Worm (Caenorhabditis elegans) whole organism, late embryonic: ENCODE measurements around the gene C18C4.7.

Source experiments
- C08G9.2 ChIP-seq: sonication (generic microtip); optimal IDR thresholded peaks from 2 replicates; lab custom pipeline; 2016; ENCODE audit warnings: mild to moderate bottlenecking, missing genetic modification characterization, moderate library complexity, missing compliant biosample characterization
- C38D4.7 ChIP-seq: fragments of 200-800 bp; sonication (Bioruptor generic); optimal IDR thresholded peaks from 2 replicates; lab custom pipeline; 2018; ENCODE audit warnings: mild to moderate bottlenecking, missing genetic modification characterization, moderate library complexity, missing compliant biosample characterization
- K02D7.2 ChIP-seq: sonication (generic microtip); optimal IDR thresholded peaks from 2 replicates; lab custom pipeline; 2017; ENCODE audit warnings: mild to moderate bottlenecking, missing genetic modification characterization, missing compliant biosample characterization
- T23F11.4 ChIP-seq: fragments of 200-800 bp; sonication (Bioruptor generic); optimal IDR thresholded peaks from 2 replicates; lab custom pipeline; 2018; ENCODE audit warnings: mild to moderate bottlenecking, missing genetic modification characterization, missing compliant biosample characterization
- ceh-14 ChIP-seq: sonication (generic microtip); optimal IDR thresholded peaks from 2 replicates; lab custom pipeline; 2016; ENCODE audit warnings: missing genotype, missing genetic modification characterization, missing compliant biosample characterization
- ceh-18 ChIP-seq: sonication (generic microtip); optimal IDR thresholded peaks from 2 replicates; lab custom pipeline; 2016; ENCODE audit warnings: missing genetic modification characterization, missing compliant biosample characterization
- ceh-19 ChIP-seq: fragments of 200-800 bp; sonication (Bioruptor generic); optimal IDR thresholded peaks from 2 replicates; lab custom pipeline; 2018; ENCODE audit warnings: mild to moderate bottlenecking, missing genetic modification characterization, missing compliant biosample characterization
- ceh-2 ChIP-seq: sonication (generic microtip); optimal IDR thresholded peaks from 2 replicates; lab custom pipeline; 2016; ENCODE audit warnings: missing genotype, missing genetic modification characterization, missing compliant biosample characterization
- ceh-22 ChIP-seq: sonication (generic microtip); optimal IDR thresholded peaks from 2 replicates; lab custom pipeline; 2017; ENCODE audit warnings: missing biosample characterization, missing genetic modification characterization
- ceh-24 ChIP-seq: sonication (generic microtip); optimal IDR thresholded peaks from 2 replicates; lab custom pipeline; 2016; ENCODE audit warnings: mild to moderate bottlenecking, missing genetic modification characterization, missing compliant biosample characterization
- ceh-30 ChIP-seq: fragments of 150-350 bp; optimal IDR thresholded peaks from 2 replicates; lab custom pipeline; 2014; ENCODE audit warnings: missing biosample characterization, missing genetic modification characterization
- ceh-31 ChIP-seq: sonication (generic microtip); optimal IDR thresholded peaks from 2 replicates; lab custom pipeline; 2016; ENCODE audit warnings: missing genetic modification characterization, missing compliant biosample characterization
- che-1 ChIP-seq: sonication (generic microtip); optimal IDR thresholded peaks from 2 replicates; lab custom pipeline; 2016; ENCODE audit warnings: mild to moderate bottlenecking, missing genetic modification characterization, missing compliant biosample characterization
- elt-2 ChIP-seq: sonication (generic microtip); optimal IDR thresholded peaks from 2 replicates; lab custom pipeline; 2016; ENCODE audit warnings: missing genetic modification reagents, missing genetic modification characterization, missing compliant biosample characterization
- fkh-10 ChIP-seq: fragments of 150-350 bp; optimal IDR thresholded peaks from 2 replicates; lab custom pipeline; 2014; ENCODE audit warnings: missing biosample characterization, missing genetic modification reagents, missing genetic modification characterization
- fkh-6 ChIP-seq: sonication (generic microtip); optimal IDR thresholded peaks from 2 replicates; lab custom pipeline; 2016; ENCODE audit warnings: missing genetic modification characterization, missing compliant biosample characterization
- gmeb-2 ChIP-seq: sonication (generic microtip); optimal IDR thresholded peaks from 2 replicates; lab custom pipeline; 2016; ENCODE audit warnings: missing genetic modification characterization, inconsistent platforms, missing compliant biosample characterization
- hlh-6 ChIP-seq: sonication (generic microtip); optimal IDR thresholded peaks from 2 replicates; lab custom pipeline; 2016; ENCODE audit warnings: missing genotype, missing genetic modification characterization, missing compliant biosample characterization
- hlh-8 ChIP-seq: sonication (generic microtip); optimal IDR thresholded peaks from 2 replicates; lab custom pipeline; 2016; ENCODE audit warnings: missing genotype, missing genetic modification characterization, missing compliant biosample characterization
- lin-11 ChIP-seq: fragments of 200-800 bp; sonication (Bioruptor generic); optimal IDR thresholded peaks from 2 replicates; lab custom pipeline; 2018; ENCODE audit warnings: mild to moderate bottlenecking, missing genetic modification characterization, missing compliant biosample characterization
- mec-3 ChIP-seq: sonication (generic microtip); optimal IDR thresholded peaks from 2 replicates; lab custom pipeline; 2016; ENCODE audit warnings: borderline replicate concordance, missing genetic modification characterization, missing compliant biosample characterization
- nfya-1 ChIP-seq: sonication (generic microtip); optimal IDR thresholded peaks from 2 replicates; lab custom pipeline; 2017; ENCODE audit warnings: missing genetic modification characterization, mild to moderate bottlenecking, missing compliant biosample characterization, antibody characterized with exemption, moderate library complexity
- nhr-11 ChIP-seq: fragments of 150-350 bp; optimal IDR thresholded peaks from 2 replicates; lab custom pipeline; 2014; ENCODE audit warnings: missing biosample characterization, missing genetic modification characterization
- nhr-232 ChIP-seq: sonication (generic microtip); optimal IDR thresholded peaks from 2 replicates; lab custom pipeline; 2016; ENCODE audit warnings: missing genetic modification characterization, missing compliant biosample characterization
- npax-4 ChIP-seq: sonication (generic microtip); optimal IDR thresholded peaks from 2 replicates; lab custom pipeline; 2016; ENCODE audit warnings: missing genetic modification characterization, missing compliant biosample characterization
- pha-2 ChIP-seq: sonication (generic microtip); optimal IDR thresholded peaks from 2 replicates; lab custom pipeline; 2017; ENCODE audit warnings: mild to moderate bottlenecking, missing genetic modification characterization, missing compliant biosample characterization
- pqm-1 ChIP-seq: sonication (generic microtip); optimal IDR thresholded peaks from 2 replicates; lab custom pipeline; 2016; ENCODE audit warnings: missing genetic modification characterization, missing compliant biosample characterization
- ref-2 ChIP-seq: sonication (generic microtip); optimal IDR thresholded peaks from 2 replicates; lab custom pipeline; 2016; ENCODE audit warnings: missing genetic modification characterization, missing compliant biosample characterization
- rnt-1 ChIP-seq: sonication (generic microtip); optimal IDR thresholded peaks from 2 replicates; lab custom pipeline; 2016; ENCODE audit warnings: missing genetic modification characterization, missing compliant biosample characterization
- sox-4 ChIP-seq: sonication (generic microtip); optimal IDR thresholded peaks from 2 replicates; lab custom pipeline; 2017; ENCODE audit warnings: mild to moderate bottlenecking, missing genetic modification characterization, inconsistent platforms, missing compliant biosample characterization
- syd-9 ChIP-seq: sonication (generic microtip); optimal IDR thresholded peaks from 2 replicates; lab custom pipeline; 2016; ENCODE audit warnings: mild to moderate bottlenecking, missing genetic modification characterization, moderate library complexity, missing compliant biosample characterization
- tbx-7 ChIP-seq: sonication (generic microtip); optimal IDR thresholded peaks from 2 replicates; lab custom pipeline; 2016; ENCODE audit warnings: missing genotype, missing genetic modification characterization, missing compliant biosample characterization
- ttx-3 ChIP-seq: sonication (generic microtip); optimal IDR thresholded peaks from 2 replicates; lab custom pipeline; 2016; ENCODE audit warnings: missing genetic modification reagents, missing genetic modification characterization, missing compliant biosample characterization
- unc-42 ChIP-seq: sonication (generic microtip); optimal IDR thresholded peaks from 2 replicates; lab custom pipeline; 2016; ENCODE audit warnings: missing genotype, missing genetic modification characterization, missing compliant biosample characterization

C18C4.7 gene

ce11 chrV:5571691-5572090, 4.7 kb upstream of the C18C4.7 start:
- no peak for TF ChIP-seq ceh-22 (tag; lab: Kevin White, UChicago)
- peak; percentile 37 for TF ChIP-seq unc-42

DNA sequence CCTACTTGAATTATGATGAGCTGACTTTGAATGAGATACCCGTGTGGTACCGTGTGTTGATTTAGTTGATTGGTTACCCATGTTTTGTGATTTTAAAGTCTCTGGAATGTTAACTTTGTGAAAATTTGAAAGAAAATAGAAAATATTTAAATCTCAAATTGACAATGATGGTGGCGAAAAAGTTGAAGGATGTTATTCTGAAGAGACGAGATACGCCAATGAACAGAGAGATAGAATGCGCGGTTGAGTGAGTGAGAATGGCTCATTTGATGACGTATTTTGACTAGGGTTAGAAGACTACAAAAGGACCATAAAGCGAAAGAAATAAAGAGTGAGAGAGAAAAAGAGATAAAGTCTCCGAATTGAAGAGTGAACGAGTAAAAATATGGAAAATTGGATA, 3.4 kb upstream of the C18C4.7 start, which contains the start of gene glb-6:
Gene glb-6 (minus strand): TSS at position 101 of the 400 bp plus-strand sequence.
- TF ChIP-seq fkh-10 (GFP tag; lab: Kevin White, UChicago) (no peak), ceh-22 (tag; lab: Kevin White, UChicago) (no peak), T23F11.4 (GFP tag; lab: Kevin White, UChicago) (no peak), K02D7.2 (tag; lab: Kevin White, UChicago) (no peak), ref-2 (tag; lab: Kevin White, UChicago) (no peak)

ce11 chrV:5559882-5560281, 7.1 kb downstream of the C18C4.7 start:
- TF ChIP-seq fkh-6: no peak
- TF ChIP-seq elt-2 (tag; lab: Kevin White, UChicago): peak; percentile 91
- TF ChIP-seq, all 69 proteins: peak for 1

DNA sequence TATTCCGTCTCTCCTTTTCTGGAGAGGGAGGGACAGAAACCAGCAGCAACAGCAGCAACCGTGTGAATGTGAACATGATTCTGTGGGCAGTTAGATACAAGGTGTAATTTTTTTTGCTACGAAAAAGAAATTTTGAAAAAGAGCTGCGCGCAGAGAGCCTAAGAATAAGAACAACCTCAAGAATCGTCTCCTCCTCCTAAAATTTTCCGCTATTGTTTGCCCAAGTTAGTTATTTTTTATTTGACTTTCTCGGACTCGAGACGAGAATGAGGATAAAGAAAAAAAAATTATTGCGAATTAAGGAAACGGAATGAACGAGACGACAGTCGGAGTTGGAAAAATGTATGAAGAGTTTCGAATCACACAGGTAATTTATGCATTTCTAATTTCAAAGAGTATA, 8.4 kb downstream of the C18C4.7 start, which contains the start of gene glb-5:
Gene glb-5 (plus strand): TSS at position 301 of the 400 bp plus-strand sequence.
- TF ChIP-seq nhr-11: no peak
- TF ChIP-seq syd-9: no peak
- TF ChIP-seq ref-2 (tag; lab: Kevin White, UChicago): no peak
- TF ChIP-seq ceh-31: no peak
- no peak for TF ChIP-seq rnt-1 (tag; lab: Kevin White, UChicago)
- no peak for TF ChIP-seq npax-4 (tag; lab: Kevin White, UChicago)
- no peak for TF ChIP-seq pqm-1 (tag; lab: Kevin White, UChicago)

ce11 chrV:5548497-5548896, 18.5 kb downstream of the C18C4.7 start:
- TF ChIP-seq ttx-3 (tag; lab: Kevin White, UChicago) (no peak), tbx-7 (tag; lab: Kevin White, UChicago) (no peak), ceh-19 (no peak), ceh-31 (no peak), che-1 (tag; lab: Kevin White, UChicago) (no peak), ceh-2 (tag; lab: Kevin White, UChicago) (no peak), C08G9.2 (tag; lab: Kevin White, UChicago) (no peak), pha-2 (tag; lab: Kevin White, UChicago) (no peak), lin-11 (no peak), ceh-14 (tag; lab: Kevin White, UChicago) (no peak), elt-2 (tag; lab: Kevin White, UChicago) (no peak), ceh-30 (tag; lab: Kevin White, UChicago) (no peak), C38D4.7 (GFP tag; lab: Kevin White, UChicago) (no peak), hlh-6 (tag; lab: Kevin White, UChicago) (no peak), T23F11.4 (GFP tag; lab: Kevin White, UChicago) (no peak), nfya-1 (tag; lab: Kevin White, UChicago) (no peak), nhr-232 (tag; lab: Kevin White, UChicago) (no peak)

DNA sequence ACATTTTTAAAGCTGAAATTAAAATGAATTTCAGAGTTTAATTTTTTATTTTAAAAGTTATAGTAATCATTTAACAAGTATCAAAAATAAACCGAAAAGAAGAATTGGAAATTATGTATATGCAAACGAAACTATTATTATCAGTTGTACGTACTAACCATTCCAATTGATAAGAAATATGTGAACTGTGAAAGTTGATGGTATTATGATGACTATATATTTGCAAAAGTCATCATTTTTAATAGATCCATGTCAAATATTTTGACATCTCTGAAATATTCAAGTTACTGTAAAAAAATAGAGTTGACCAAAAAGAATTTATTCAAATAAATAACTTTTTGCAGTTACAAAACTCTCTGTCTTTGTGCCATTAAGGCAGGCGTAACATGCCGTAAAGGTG, 19.0 kb downstream of the C18C4.7 start, which contains the start of gene ugt-48:
Gene ugt-48 (minus strand): TSS at position 12 of the 400 bp plus-strand sequence.
- TF ChIP-seq ceh-18 (tag; lab: Kevin White, UChicago) (no peak), nfya-1 (tag; lab: Kevin White, UChicago) (no peak), ceh-31 (no peak), mec-3 (tag; lab: Kevin White, UChicago) (no peak), rnt-1 (tag; lab: Kevin White, UChicago) (no peak)
- TF ChIP-seq, all 69 proteins: peak for 0

- TF ChIP-seq hlh-8 (no peak), tbx-7 (tag; lab: Kevin White, UChicago) (no peak), ref-2 (tag; lab: Kevin White, UChicago) (no peak), ceh-24 (tag; lab: Kevin White, UChicago) (no peak), rnt-1 (tag; lab: Kevin White, UChicago) (no peak), che-1 (tag; lab: Kevin White, UChicago) (no peak), gmeb-2 (tag; lab: Kevin White, UChicago) (no peak), sox-4 (tag; lab: Kevin White, UChicago) (no peak), ceh-22 (tag; lab: Kevin White, UChicago) (no peak), nhr-11 (no peak), ceh-30 (tag; lab: Kevin White, UChicago) (no peak), lin-11 (no peak)
Observed at ce11 chrV:5538500-5538899, 28.5 kb downstream of the C18C4.7 start, which contains the start of gene cft-1. Gene cft-1, plus strand, starts transcription at chrV:5538800.
